Worm (Caenorhabditis elegans): ENCODE results near the gene srh-37.

Gene srh-37

ce11 chrV:532046-532445 lies 19.7 kb upstream of the srh-37 start, which contains the start of gene nhr-58:
Gene nhr-58 (plus strand): TSS chrV:532259.
- TF ChIP-seq F52B5.7 (tag; optimal IDR thresholded peaks at IDR 0.05) (no peak), lsl-1 (GFP tag; optimal IDR thresholded peaks at IDR 0.05) (no peak), bed-1 (GFP tag; IDR thresholded peaks at IDR 0.05) (no peak), aptf-2 (GFP tag; conservative IDR thresholded peaks at IDR 0.05) (no peak), dpl-1 (GFP tag; optimal IDR thresholded peaks at IDR 0.05) (no peak), mel-28 (tag; optimal IDR thresholded peaks at IDR 0.05; ENCODE audit: borderline replicate concordance) (no peak), tbp1 (GFP tag; optimal IDR thresholded peaks at IDR 0.05) (peak; percentile 1), nhr-80 (tag; optimal IDR thresholded peaks at IDR 0.05) (peak; percentile 79), ama-1 (optimal IDR thresholded peaks at IDR 0.05) (no peak), ama-1 (GFP tag; optimal IDR thresholded peaks at IDR 0.05) (no peak), ztf-26 (tag; optimal IDR thresholded peaks at IDR 0.05) (no peak), tlf-1 (GFP tag; optimal IDR thresholded peaks at IDR 0.05) (no peak), madf-6 (GFP tag; IDR thresholded peaks at IDR 0.05) (no peak), attf-3 (GFP tag; conservative IDR thresholded peaks at IDR 0.05) (no peak), snpc-4 (GFP tag; optimal IDR thresholded peaks at IDR 0.05) (no peak), snpc-4 (tag; optimal IDR thresholded peaks at IDR 0.05) (peak in 1 of 4 experiments; percentile 6), tbx-9 (tag; optimal IDR thresholded peaks at IDR 0.05; ENCODE audit: borderline replicate concordance) (no peak), ceh-100 (GFP tag; IDR thresholded peaks at IDR 0.05) (no peak), ceh-40 (GFP tag; IDR thresholded peaks at IDR 0.05) (0 out of 2 replicates have a peak, but pooled peaks have one; percentile 14), lag-1 (GFP tag; IDR thresholded peaks at IDR 0.05) (no peak), C17E4.6 (GFP tag; IDR thresholded peaks at IDR 0.05) (no peak), B0035.1 (tag; optimal IDR thresholded peaks at IDR 0.05) (no peak), athp-1 (tag; optimal IDR thresholded peaks at IDR 0.05) (no peak), ztf-3 (GFP tag; optimal IDR thresholded peaks at IDR 0.05) (no peak), bed-2 (GFP tag; IDR thresholded peaks at IDR 0.05) (no peak), zim-3 (tag; optimal IDR thresholded peaks at IDR 0.05) (no peak), attf-6 (GFP tag; IDR thresholded peaks at IDR 0.05) (no peak), somi-1 (GFP tag; optimal IDR thresholded peaks at IDR 0.05) (no peak), atf-7 (tag; optimal IDR thresholded peaks at IDR 0.05) (peak; percentile 36), ceh-58 (GFP tag; IDR thresholded peaks at IDR 0.05) (no peak), hrde-1 (tag; optimal IDR thresholded peaks at IDR 0.05; ENCODE audit: borderline replicate concordance) (no peak), K11D2.4 (GFP tag; IDR thresholded peaks at IDR 0.05) (no peak), attf-5 (GFP tag; optimal IDR thresholded peaks at IDR 0.05) (peak; percentile 59), ztf-25 (GFP tag; IDR thresholded peaks at IDR 0.05) (no peak), Y67H2A.10 (GFP tag; conservative IDR thresholded peaks at IDR 0.05) (no peak), B0261.1 (tag; optimal IDR thresholded peaks at IDR 0.05) (no peak), F49E8.2 (tag; optimal IDR thresholded peaks at IDR 0.05; ENCODE audit: insufficient read depth) (no peak), mes-4 (tag; optimal IDR thresholded peaks at IDR 0.05) (no peak), zfh-2 (GFP tag; conservative IDR thresholded peaks at IDR 0.05) (no peak), B0019.2 (GFP tag; conservative IDR thresholded peaks at IDR 0.05) (no peak), ceh-91 (GFP tag; IDR thresholded peaks at IDR 0.05) (no peak), aptf-3 (GFP tag; IDR thresholded peaks at IDR 0.05) (no peak), Y53G8AR.9 (GFP tag; conservative IDR thresholded peaks at IDR 0.05) (no peak), cebp-1 (GFP tag; IDR thresholded peaks at IDR 0.05) (no peak), cebp-1 (tag; optimal IDR thresholded peaks at IDR 0.05) (no peak), nhr-120 (GFP tag; IDR thresholded peaks at IDR 0.05) (no peak), nfyb-1 (GFP tag; IDR thresholded peaks at IDR 0.05) (no peak), ceh-27 (GFP tag; optimal IDR thresholded peaks at IDR 0.05) (no peak), nhr-179 (tag; optimal IDR thresholded peaks at IDR 0.05) (no peak), lin-40 (tag; optimal IDR thresholded peaks at IDR 0.05) (no peak), F10E7.11 (tag; optimal IDR thresholded peaks at IDR 0.05) (no peak)

Data from whole organism, young adult.